Fruit fly (Drosophila melanogaster) S2 (cell line): Measurements from ENCODE around the gene CG7368.

Experiments
- CG8478 ChIP-seq: fragments of >200 bp; optimal IDR thresholded peaks from 2 replicates; lab custom pipeline; 2018
- CTCF ChIP-seq, 2 experiments: fragments of >200 bp; optimal IDR thresholded peaks; 2 replicates each; lab custom pipeline; 2018

DNA sequence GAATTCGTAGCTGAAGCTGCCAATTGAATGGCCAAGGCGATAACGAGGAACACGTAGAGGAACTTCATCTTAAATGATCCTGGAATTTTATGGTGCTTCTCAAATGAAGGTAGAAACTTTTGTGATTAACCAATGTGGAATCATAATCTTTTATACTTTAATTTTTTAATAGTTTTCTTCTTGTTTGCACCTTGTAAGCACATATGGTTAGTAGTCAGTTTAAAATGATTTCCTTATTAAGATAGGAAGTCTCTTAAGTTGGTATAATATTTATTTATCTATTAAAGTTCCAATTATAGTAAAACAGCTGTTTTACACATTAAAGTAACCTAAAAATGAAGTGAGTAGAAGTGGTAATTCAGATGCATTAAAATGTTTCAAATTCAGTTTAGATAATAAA is 16.1 kb upstream of the CG7368 start, which contains the start of gene CG43391:
- TF ChIP-seq CG8478 (no peak), CTCF (optimal IDR thresholded peaks at IDR 0.05; lab: Kevin White, UChicago) (no peak)
